Fruit fly (Drosophila melanogaster) whole organism, pupa: ENCODE results near the gene Pde9.

Source experiments
- CG10348 ChIP-seq: fragments of 200-800 bp; sonication (Bioruptor generic); IDR thresholded peaks from 2 replicates; pipeline ENCODE4 v1.3.6; 2022; ENCODE audit warnings: missing biosample characterization, missing genetic modification characterization
- CG12605 ChIP-seq: fragments of 200-800 bp; sonication (Bioruptor generic); IDR thresholded peaks from 2 replicates; pipeline ENCODE4 v1.3.6; 2022; ENCODE audit warnings: missing biosample characterization, missing genetic modification characterization
- CG13204 ChIP-seq: fragments of 200-800 bp; sonication (Bioruptor generic); optimal IDR thresholded peaks from 2 replicates; lab custom pipeline; 2018; ENCODE audit warnings: missing biosample characterization, mild to moderate bottlenecking, missing genetic modification characterization, moderate library complexity
- CG14655 ChIP-seq: fragments of 200-800 bp; sonication (Bioruptor generic); optimal IDR thresholded peaks from 3 replicates; lab custom pipeline; 2017; ENCODE audit warnings: mild to moderate bottlenecking, missing biosample characterization, missing genetic modification reagents, missing genetic modification characterization
- CG15710 ChIP-seq: fragments of 200-800 bp; sonication (Bioruptor generic); optimal IDR thresholded peaks from 2 replicates; lab custom pipeline; 2018; ENCODE audit warnings: missing biosample characterization, mild to moderate bottlenecking, missing genetic modification characterization, moderate library complexity
- CG17806 ChIP-seq: fragments of 200-800 bp; sonication (Bioruptor generic); optimal IDR thresholded peaks from 2 replicates; lab custom pipeline; 2018; ENCODE audit warnings: missing biosample characterization, mild to moderate bottlenecking, missing genetic modification characterization, moderate library complexity
- CG32121 ChIP-seq: fragments of 200-800 bp; sonication (Bioruptor generic); IDR thresholded peaks from 2 replicates; pipeline ENCODE4 v1.3.6; 2022; ENCODE audit warnings: missing biosample characterization, missing genetic modification characterization
- CG34367 ChIP-seq: fragments of 200-800 bp; sonication (Bioruptor generic); optimal IDR thresholded peaks from 2 replicates; lab custom pipeline; 2018; ENCODE audit warnings: missing biosample characterization, mild to moderate bottlenecking, missing genetic modification characterization
- CG4496 ChIP-seq: fragments of 200-800 bp; sonication (Bioruptor generic); IDR thresholded peaks from 3 replicates; pipeline ENCODE4 v1.3.6; 2022; ENCODE audit warnings: missing biosample characterization, missing genetic modification characterization
- CG8159 ChIP-seq: fragments of 200-800 bp; sonication (Bioruptor generic); optimal IDR thresholded peaks from 3 replicates; lab custom pipeline; 2018; ENCODE audit warnings: missing biosample characterization, mild to moderate bottlenecking, missing genetic modification characterization, moderate library complexity
- CG8301 ChIP-seq: fragments of 200-800 bp; sonication (Bioruptor generic); optimal IDR thresholded peaks from 2 replicates; lab custom pipeline; 2018; ENCODE audit warnings: missing biosample characterization, mild to moderate bottlenecking, missing genetic modification characterization
- CG9948 ChIP-seq: fragments of 200-800 bp; sonication (Bioruptor generic); optimal IDR thresholded peaks from 2 replicates; lab custom pipeline; 2018; ENCODE audit warnings: missing biosample characterization, mild to moderate bottlenecking, missing genetic modification characterization, moderate library complexity
- D1 ChIP-seq: fragments of 200-800 bp; sonication (Bioruptor generic); optimal IDR thresholded peaks from 2 replicates; lab custom pipeline; 2018; ENCODE audit warnings: missing biosample characterization, mild to moderate bottlenecking, missing genetic modification characterization, moderate library complexity
- EcR ChIP-seq: fragments of 200-800 bp; sonication (Bioruptor generic); optimal IDR thresholded peaks from 3 replicates; lab custom pipeline; 2019; ENCODE audit warnings: missing biosample characterization, missing genetic modification characterization, mild to moderate bottlenecking, moderate library complexity, missing genetic modification reagents
- Ets98B ChIP-seq: fragments of 200-800 bp; sonication (Bioruptor generic); IDR thresholded peaks from 2 replicates; pipeline ENCODE4 v1.3.6; 2022; ENCODE audit warnings: missing biosample characterization, missing genetic modification characterization
- Pif1A ChIP-seq: fragments of 200-800 bp; sonication (Bioruptor generic); optimal IDR thresholded peaks from 3 replicates; lab custom pipeline; 2016; ENCODE audit warnings: missing biosample characterization, missing genetic modification characterization
- Pif1B ChIP-seq: fragments of 200-800 bp; sonication (Bioruptor generic); optimal IDR thresholded peaks from 3 replicates; lab custom pipeline; 2016; ENCODE audit warnings: missing biosample characterization, missing genetic modification characterization
- Snoo ChIP-seq: fragments of 200-800 bp; sonication (Bioruptor generic); optimal IDR thresholded peaks from 3 replicates; lab custom pipeline; 2017; ENCODE audit warnings: missing biosample characterization, mild to moderate bottlenecking, missing genetic modification characterization, inconsistent platforms
- fd96Ca ChIP-seq: fragments of 200-800 bp; sonication (Bioruptor generic); IDR thresholded peaks from 3 replicates; pipeline ENCODE4 v1.3.6; 2022; ENCODE audit warnings: missing biosample characterization, missing genetic modification characterization
- gl ChIP-seq: fragments of 200-800 bp; sonication (Bioruptor generic); optimal IDR thresholded peaks from 2 replicates; lab custom pipeline; 2018; ENCODE audit warnings: missing biosample characterization, mild to moderate bottlenecking, missing genetic modification characterization
- rn ChIP-seq: fragments of 200-800 bp; sonication (Bioruptor generic); IDR thresholded peaks from 2 replicates; pipeline ENCODE4 v1.3.6; 2022; ENCODE audit warnings: missing biosample characterization, missing genetic modification characterization

The Pde9 gene

dm6 chrX:12747746-12748710 lies 149.1 kb downstream of the Pde9 start:
- TF ChIP-seq CG12605 (GFP tag; lab: Robert Waterston, UW), result 0 out of 2 replicates have a peak, but pooled peaks have one; percentile 14
- no peak for TF ChIP-seq D1
- TF ChIP-seq CG32121, result no peak
- TF ChIP-seq Snoo (tag; lab: Kevin White, UChicago), result peak; percentile 69
- TF ChIP-seq EcR (GFP tag; lab: Kevin White, UChicago), result peak; percentile 57
- no peak for TF ChIP-seq CG34367
- peak; percentile 79 for TF ChIP-seq CG8159 (tag; lab: Kevin White, UChicago)
- TF ChIP-seq CG14655 (GFP tag; lab: Kevin White, UChicago), result peak; percentile 79
- TF ChIP-seq CG17806 (tag; lab: Kevin White, UChicago), result peak; percentile 50
- peak; percentile 46 for TF ChIP-seq Pif1B (GFP tag; lab: Kevin White, UChicago)
- peak; percentile 65 for TF ChIP-seq CG15710
- peak; percentile 71 for TF ChIP-seq CG9948 (tag; lab: Kevin White, UChicago)
- TF ChIP-seq rn, result no peak
- TF ChIP-seq Pif1A (GFP tag; lab: Kevin White, UChicago), result peak; percentile 31
- TF ChIP-seq CG4496 (GFP tag; lab: Robert Waterston, UW), result no peak
- TF ChIP-seq CG13204, result peak; percentile 47
- peak; percentile 56 for TF ChIP-seq CG8301
- no peak for TF ChIP-seq gl (tag; lab: Kevin White, UChicago)
- no peak for TF ChIP-seq Ets98B (GFP tag; lab: Robert Waterston, UW)
- TF ChIP-seq CG10348 (GFP tag; lab: Robert Waterston, UW), result no peak

- TF ChIP-seq CG15710, result no peak
Observed at dm6 chrX:12745117-12745516, 152.0 kb downstream of the Pde9 start.

dm6 chrX:12744026-12744688 lies 153.0 kb downstream of the Pde9 start, which contains the start of gene CG4004:
Gene CG4004, plus strand, starts transcription at chrX:12744212.
- TF ChIP-seq CG13204 (peak; percentile 21), CG32121 (peak; percentile 66), CG12605 (GFP tag; lab: Robert Waterston, UW) (peak; percentile 88), EcR (GFP tag; lab: Kevin White, UChicago) (no peak), Snoo (tag; lab: Kevin White, UChicago) (no peak), CG14655 (GFP tag; lab: Kevin White, UChicago) (peak; percentile 34), CG10348 (GFP tag; lab: Robert Waterston, UW) (no peak), CG8159 (tag; lab: Kevin White, UChicago) (no peak), Pif1B (GFP tag; lab: Kevin White, UChicago) (peak; percentile 41), CG15710 (peak; percentile 22), rn (peak; percentile 44; the same call in 1 of the 2 replicates), CG17806 (tag; lab: Kevin White, UChicago) (peak; percentile 25), CG8301 (peak; percentile 15), CG34367 (no peak), CG9948 (tag; lab: Kevin White, UChicago) (peak; percentile 27), Ets98B (GFP tag; lab: Robert Waterston, UW) (peak; percentile 75), fd96Ca (GFP tag; lab: Robert Waterston, UW) (peak; percentile 83; the same call in 2 of the 3 replicates), D1 (no peak), Pif1A (GFP tag; lab: Kevin White, UChicago) (peak; percentile 66), gl (tag; lab: Kevin White, UChicago) (peak; percentile 22), CG4496 (GFP tag; lab: Robert Waterston, UW) (peak; percentile 90)

- TF ChIP-seq CG12605 (GFP tag; lab: Robert Waterston, UW), result peak; percentile 70
- no peak for TF ChIP-seq Snoo (tag; lab: Kevin White, UChicago)
- no peak for TF ChIP-seq gl (tag; lab: Kevin White, UChicago)
- no peak for TF ChIP-seq CG17806 (tag; lab: Kevin White, UChicago)
- no peak for TF ChIP-seq CG10348 (GFP tag; lab: Robert Waterston, UW)
- TF ChIP-seq Pif1B (GFP tag; lab: Kevin White, UChicago), result no peak
- no peak for TF ChIP-seq D1
- peak; percentile 68; the same call in 1 of the 2 replicates for TF ChIP-seq rn
- peak; percentile 60 for TF ChIP-seq Ets98B (GFP tag; lab: Robert Waterston, UW)
- TF ChIP-seq CG4496 (GFP tag; lab: Robert Waterston, UW), result peak; percentile 74; the same call in 2 of the 3 replicates
- TF ChIP-seq CG13204, result no peak
- no peak for TF ChIP-seq CG9948 (tag; lab: Kevin White, UChicago)
- no peak for TF ChIP-seq Pif1A (GFP tag; lab: Kevin White, UChicago)
- TF ChIP-seq EcR (GFP tag; lab: Kevin White, UChicago), result no peak
- TF ChIP-seq CG34367, result no peak
- TF ChIP-seq fd96Ca (GFP tag; lab: Robert Waterston, UW), result peak; percentile 27; the same call in 1 of the 3 replicates
- peak; percentile 35 for TF ChIP-seq CG14655 (GFP tag; lab: Kevin White, UChicago)
- TF ChIP-seq CG8301, result no peak
- peak; percentile 66 for TF ChIP-seq CG32121
- TF ChIP-seq CG15710, result no peak
- no peak for TF ChIP-seq CG8159 (tag; lab: Kevin White, UChicago)
Observed at dm6 chrX:12743296-12743695, 153.8 kb downstream of the Pde9 start.

dm6 chrX:12742651-12743020 lies 154.5 kb downstream of the Pde9 start:
- TF ChIP-seq CG8159 (tag; lab: Kevin White, UChicago) (no peak), CG12605 (GFP tag; lab: Robert Waterston, UW) (peak; percentile 34; the same call in 1 of the 2 replicates), CG4496 (GFP tag; lab: Robert Waterston, UW) (peak; percentile 33; the same call in 1 of the 3 replicates)
